Worm (Caenorhabditis elegans): ENCODE measurements around the gene rab-3.
A peak's percentile ranks its signal among the peaks of the same experiment; 100 is the strongest.
"Not testable (repeated sequence)": the region's sequence is repeated elsewhere in the genome, so short reads cannot be mapped to it uniquely, and the experiment has no call there.

The rab-3 gene

ce11 chrII:5772547-5773142, 45.0 kb upstream of the rab-3 start (continued):
- TF ChIP-seq nhr-76 (tag; optimal IDR thresholded peaks at IDR 0.05): no peak
- TF ChIP-seq lin-29 (GFP tag; IDR thresholded peaks at IDR 0.05): 0 out of 2 replicates have a peak, but pooled peaks have one; percentile 27
- no peak for TF ChIP-seq pqm-1 (tag; optimal IDR thresholded peaks at IDR 0.05)
- TF ChIP-seq aha-1 (tag): peak; percentile 10
- no peak for TF ChIP-seq R02D3.7 (tag; optimal IDR thresholded peaks at IDR 0.05)
- no peak for TF ChIP-seq zag-1 (tag; optimal IDR thresholded peaks at IDR 0.05)
- peak; percentile 66; the same call in 1 of the 2 replicates for TF ChIP-seq pha-4 (GFP tag; IDR thresholded peaks at IDR 0.05)
- no peak for TF ChIP-seq pha-4 (tag; optimal IDR thresholded peaks at IDR 0.05)
- no peak for TF ChIP-seq fkh-10 (GFP tag; optimal IDR thresholded peaks at IDR 0.05)
- TF ChIP-seq rbr-2 (tag; optimal IDR thresholded peaks at IDR 0.05): peak; percentile 49
- TF ChIP-seq vab-7 (GFP tag; IDR thresholded peaks at IDR 0.05): peak; percentile 73
- no peak for TF ChIP-seq mdl-1 (tag; optimal IDR thresholded peaks at IDR 0.05)
- no peak for TF ChIP-seq sdz-12 (GFP tag; optimal IDR thresholded peaks at IDR 0.05)

ce11 chrII:5768274-5768820, 40.7 kb upstream of the rab-3 start:
- TF ChIP-seq F37D6.2 (tag; optimal IDR thresholded peaks at IDR 0.05): no peak
- TF ChIP-seq unc-62 (GFP tag; optimal IDR thresholded peaks at IDR 0.05 in 1 of 2): peak in 1 of 2 experiments; percentile 44
- TF ChIP-seq unc-62 (tag; optimal IDR thresholded peaks at IDR 0.05): no peak
- peak; percentile 6 for TF ChIP-seq nhr-28 (tag; optimal IDR thresholded peaks at IDR 0.05)

DNA sequence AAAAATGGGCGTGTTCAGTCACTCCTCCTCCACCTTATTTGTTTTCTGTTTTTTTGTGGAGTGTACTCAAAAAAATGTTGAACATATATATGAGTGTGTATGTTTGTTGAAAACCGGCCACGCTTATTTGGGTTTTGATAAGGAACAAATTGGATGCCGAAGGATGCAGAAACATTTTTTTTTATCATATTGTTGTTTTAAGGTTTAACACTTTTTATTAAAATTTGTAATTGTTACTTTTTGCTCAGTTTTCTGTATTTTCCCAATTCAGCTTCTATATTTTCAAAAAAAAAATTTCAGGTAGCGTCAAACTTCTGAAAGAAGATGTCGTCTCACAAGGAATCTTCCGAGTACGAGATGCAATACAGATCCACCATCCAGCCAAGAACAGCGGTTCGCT, 37.7 kb upstream of the rab-3 start, which contains the start of gene ifb-1:
Gene ifb-1, plus strand, starts transcription at position 301 of the 400 bp plus-strand sequence.
- no peak for TF ChIP-seq lin-39 (tag; optimal IDR thresholded peaks at IDR 0.05)
- no peak for TF ChIP-seq duxl-1 (tag; optimal IDR thresholded peaks at IDR 0.05; ENCODE audit: poor library complexity)
- TF ChIP-seq nhr-102 (tag; optimal IDR thresholded peaks at IDR 0.05): no peak
- TF ChIP-seq lin-1 (GFP tag; IDR thresholded peaks at IDR 0.05): no peak
- no peak for TF ChIP-seq dmd-8 (GFP tag; IDR thresholded peaks at IDR 0.05)
- no peak for TF ChIP-seq fos-1 (tag; optimal IDR thresholded peaks at IDR 0.05)
- no peak for TF ChIP-seq daf-12 (tag; optimal IDR thresholded peaks at IDR 0.05)
- TF ChIP-seq nhr-10 (tag; optimal IDR thresholded peaks at IDR 0.05): no peak
- no peak for TF ChIP-seq Y75B8A.6 (GFP tag; IDR thresholded peaks at IDR 0.05)
- TF ChIP-seq T26A8.4 (GFP tag; IDR thresholded peaks at IDR 0.05): no peak
- no peak for TF ChIP-seq spr-1 (tag; optimal IDR thresholded peaks at IDR 0.05)
- TF ChIP-seq lim-7 (GFP tag; IDR thresholded peaks at IDR 0.05): no peak
- TF ChIP-seq hlh-11 (tag; optimal IDR thresholded peaks at IDR 0.05): no peak
- TF ChIP-seq arid-1 (GFP tag; conservative IDR thresholded peaks at IDR 0.05): no peak
- no peak for TF ChIP-seq gei-8 (GFP tag; optimal IDR thresholded peaks at IDR 0.05)
- no peak for TF ChIP-seq nhr-76 (tag; optimal IDR thresholded peaks at IDR 0.05)
- TF ChIP-seq lsy-2 (tag; optimal IDR thresholded peaks at IDR 0.05): no peak

DNA sequence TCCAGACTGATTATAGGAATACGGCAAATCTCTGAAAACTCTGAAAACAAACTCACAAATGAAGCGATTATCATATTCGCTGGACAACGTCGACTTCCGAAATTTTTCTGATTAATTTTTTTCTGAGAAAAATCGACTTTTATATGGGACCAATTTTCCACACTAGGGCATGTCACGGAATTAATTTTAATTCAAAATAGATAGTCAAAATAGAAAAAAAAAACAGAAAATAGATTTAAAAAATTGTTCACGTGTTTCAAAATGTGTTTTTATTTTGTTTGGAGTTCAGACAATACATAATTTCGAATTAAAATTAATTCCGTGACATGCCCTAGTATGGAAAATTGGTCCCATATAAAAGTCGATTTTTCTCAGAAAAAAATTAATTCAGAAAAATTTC, 30.0 kb upstream of the rab-3 start, which contains the start of the genes F10C1.3 and F10C1.23:
Gene F10C1.3, minus strand, starts transcription at position 101 of the 400 bp plus-strand sequence.
Gene F10C1.23, plus strand, starts transcription at position 385 of the 400 bp plus-strand sequence.
- not testable (repeated sequence) for TF ChIP-seq zip-2 (tag; optimal IDR thresholded peaks at IDR 0.05); tag-97 (GFP tag; IDR thresholded peaks at IDR 0.05); daf-8 (GFP tag; IDR thresholded peaks at IDR 0.05)
